Fruit fly (Drosophila melanogaster): ENCODE measurements around the gene spel1.

- no peak for TF ChIP-seq ttk (optimal IDR thresholded peaks at IDR 0.05)
- no peak for TF ChIP-seq Myc (optimal IDR thresholded peaks at IDR 0.05)
These were observed 34.4 kb downstream of the spel1 start for dm6 chr2L:14396263-14396662.

Measured in Kc167 (cell line).